Fruit fly (Drosophila melanogaster) whole organism, embryonic: ENCODE measurements around the gene SPH93.

Source experiments
- Bgb ChIP-seq: fragments of 200-800 bp; sonication (Bioruptor generic); IDR thresholded peaks from 2 replicates; pipeline ENCODE4 v1.3.6; 2022; ENCODE audit warnings: missing biosample characterization, missing genetic modification characterization; ENCODE audit not compliant: partially characterized antibody
- BtbVII ChIP-seq: fragments of 200-800 bp; sonication (Bioruptor generic); optimal IDR thresholded peaks from 3 replicates; lab custom pipeline; 2017; ENCODE audit warnings: missing biosample characterization, mild to moderate bottlenecking, missing genetic modification characterization
- CG11093 ChIP-seq: fragments of 200-800 bp; sonication (Bioruptor generic); IDR thresholded peaks from 3 replicates; pipeline ENCODE4 v1.3.6; 2022; ENCODE audit warnings: missing biosample characterization, missing genetic modification characterization
- CG11560 ChIP-seq: fragments of 200-800 bp; sonication (Bioruptor generic); IDR thresholded peaks from 3 replicates; pipeline ENCODE4 v1.3.6; 2022; ENCODE audit warnings: missing biosample characterization, missing genetic modification characterization
- CG13296 ChIP-seq: fragments of 200-800 bp; sonication (Bioruptor generic); optimal IDR thresholded peaks from 3 replicates; lab custom pipeline; 2018; ENCODE audit warnings: missing biosample characterization, mild to moderate bottlenecking, missing genetic modification characterization
- CG13624 ChIP-seq: fragments of 200-800 bp; sonication (Bioruptor generic); optimal IDR thresholded peaks from 2 replicates; lab custom pipeline; 2016; ENCODE audit warnings: missing biosample characterization, missing genetic modification characterization
- CG14441 ChIP-seq: fragments of 200-800 bp; sonication (Bioruptor generic); IDR thresholded peaks from 2 replicates; pipeline ENCODE4 v1.3.6; 2022; ENCODE audit warnings: missing biosample characterization, missing genetic modification characterization
- CG2129 ChIP-seq: fragments of 200-800 bp; sonication (Bioruptor generic); IDR thresholded peaks from 2 replicates; pipeline ENCODE4 v1.3.6; 2022; ENCODE audit warnings: missing biosample characterization, missing genetic modification characterization; ENCODE audit not compliant: partially characterized antibody
- CG31365 ChIP-seq: fragments of 200-800 bp; sonication (Bioruptor generic); optimal IDR thresholded peaks from 2 replicates; lab custom pipeline; 2018; ENCODE audit warnings: missing biosample characterization, mild to moderate bottlenecking, missing genetic modification characterization
- CG42726 ChIP-seq: fragments of 200-800 bp; sonication (Bioruptor generic); IDR thresholded peaks from 2 replicates; pipeline ENCODE4 v1.3.6; 2022; ENCODE audit warnings: missing biosample characterization, missing genetic modification characterization; ENCODE audit not compliant: partially characterized antibody
- CG4404 ChIP-seq: fragments of 200-800 bp; sonication (Bioruptor generic); IDR thresholded peaks from 2 replicates; pipeline ENCODE4 v1.3.6; 2022; ENCODE audit warnings: missing biosample characterization, missing genetic modification characterization
- CG6654 ChIP-seq: fragments of 200-800 bp; sonication (Bioruptor generic); optimal IDR thresholded peaks from 2 replicates; lab custom pipeline; 2017; ENCODE audit warnings: missing biosample characterization, mild to moderate bottlenecking, missing genetic modification characterization
- CG8944 ChIP-seq: fragments of 200-800 bp; sonication (Bioruptor generic); optimal IDR thresholded peaks from 3 replicates; lab custom pipeline; 2016; ENCODE audit warnings: missing biosample characterization, missing genetic modification characterization
- CHES-1-like ChIP-seq: fragments of 200-800 bp; sonication (Bioruptor generic); optimal IDR thresholded peaks from 2 replicates; lab custom pipeline; 2016; ENCODE audit warnings: missing biosample characterization, missing genetic modification characterization
- D19B ChIP-seq: fragments of 200-800 bp; sonication (Bioruptor generic); optimal IDR thresholded peaks from 2 replicates; lab custom pipeline; 2017; ENCODE audit warnings: missing biosample characterization, mild to moderate bottlenecking, missing genetic modification characterization
- Doc3 ChIP-seq: fragments of 200-800 bp; sonication (Bioruptor generic); IDR thresholded peaks from 3 replicates; pipeline ENCODE4 v1.3.6; 2022; ENCODE audit warnings: missing biosample characterization, missing genetic modification characterization; ENCODE audit not compliant: partially characterized antibody
- ERR ChIP-seq: fragments of 200-800 bp; sonication (Bioruptor generic); optimal IDR thresholded peaks from 2 replicates; lab custom pipeline; 2016; ENCODE audit warnings: missing biosample characterization, missing genetic modification characterization
- Eip74EF ChIP-seq, 2 experiments: fragments of 200-800 bp in 1 of 2; fragments of >200 bp in 1 of 2; sonication (Bioruptor generic) in 1 of 2; optimal IDR thresholded peaks; 2 replicates each; lab custom pipeline; 2017 to 2019; ENCODE audit warnings: missing biosample characterization in 2 of 2, missing genetic modification characterization in 2 of 2, mild to moderate bottlenecking in 1 of 2, moderate library complexity in 1 of 2
- Ets97D ChIP-seq: fragments of 200-800 bp; sonication (Bioruptor generic); optimal IDR thresholded peaks from 3 replicates; lab custom pipeline; 2016; ENCODE audit warnings: missing biosample characterization, missing genetic modification characterization
- Myb ChIP-seq: fragments of 200-800 bp; sonication (Bioruptor generic); optimal IDR thresholded peaks from 2 replicates; lab custom pipeline; 2016; ENCODE audit warnings: missing biosample characterization, missing genetic modification characterization
- NFAT ChIP-seq: fragments of 200-800 bp; sonication (Bioruptor generic); IDR thresholded peaks from 2 replicates; pipeline ENCODE4 v1.3.6; 2022; ENCODE audit warnings: missing biosample characterization, missing genetic modification characterization
- Oli ChIP-seq: fragments of 200-800 bp; sonication (Bioruptor generic); optimal IDR thresholded peaks from 2 replicates; lab custom pipeline; 2018; ENCODE audit warnings: missing biosample characterization, mild to moderate bottlenecking, missing genetic modification characterization, moderate library complexity
- TFAM ChIP-seq: fragments of 200-800 bp; sonication (Bioruptor generic); optimal IDR thresholded peaks from 2 replicates; lab custom pipeline; 2017; ENCODE audit warnings: missing biosample characterization, missing genetic modification characterization, inconsistent platforms
- Trl ChIP-seq, 3 experiments: fragments of >200 bp in 2 of 3; fragments of 200-800 bp in 1 of 3; sonication (Bioruptor generic) in 1 of 3; optimal IDR thresholded peaks; 2 replicates in 1 of 3; 3 replicates in 2 of 3; lab custom pipeline; 2016 to 2017; ENCODE audit warnings: missing biosample characterization in 1 of 3, missing genetic modification characterization in 1 of 3
- al ChIP-seq: fragments of 200-800 bp; sonication (Bioruptor generic); IDR thresholded peaks from 2 replicates; pipeline ENCODE4 v1.3.6; 2022; ENCODE audit warnings: missing biosample characterization, missing genetic modification characterization
- ap ChIP-seq: fragments of 200-800 bp; sonication (Bioruptor generic); IDR thresholded peaks from 2 replicates; pipeline ENCODE4 v1.3.6; 2022; ENCODE audit warnings: missing biosample characterization, missing genetic modification characterization
- bsh ChIP-seq, 2 experiments: fragments of 200-800 bp; sonication (Bioruptor generic); optimal IDR thresholded peaks; 2 replicates each; lab custom pipeline; 2017 to 2018; ENCODE audit warnings: mild to moderate bottlenecking in 2 of 2, missing biosample characterization in 2 of 2, missing genetic modification characterization in 2 of 2, moderate library complexity in 1 of 2
- cad ChIP-seq: fragments of >200 bp; optimal IDR thresholded peaks from 2 replicates; lab custom pipeline; 2017; ENCODE audit warnings: missing biosample characterization, missing genetic modification characterization
- chm ChIP-seq: fragments of 200-800 bp; sonication (Bioruptor generic); IDR thresholded peaks from 2 replicates; pipeline ENCODE4 v1.3.6; 2022; ENCODE audit warnings: missing biosample characterization, missing genetic modification characterization
- croc ChIP-seq: fragments of 200-800 bp; sonication (Bioruptor generic); conservative IDR thresholded peaks from 3 replicates; pipeline ENCODE4 v1.3.6; 2022; ENCODE audit warnings: missing biosample characterization, missing genetic modification characterization
- da ChIP-seq: fragments of 200-800 bp; sonication (Bioruptor generic); optimal IDR thresholded peaks from 2 replicates; lab custom pipeline; 2016; ENCODE audit warnings: missing biosample characterization, missing genetic modification characterization
- en ChIP-seq: fragments of 200-800 bp; sonication (Bioruptor generic); optimal IDR thresholded peaks from 2 replicates; lab custom pipeline; 2016; ENCODE audit warnings: missing biosample characterization, missing genetic modification characterization
- exex ChIP-seq: fragments of 200-800 bp; sonication (Bioruptor generic); optimal IDR thresholded peaks from 4 replicates; lab custom pipeline; 2018; ENCODE audit warnings: missing biosample characterization, mild to moderate bottlenecking, missing genetic modification characterization, moderate library complexity
- gsb-n ChIP-seq: fragments of 200-800 bp; sonication (Bioruptor generic); optimal IDR thresholded peaks from 3 replicates; lab custom pipeline; 2018; ENCODE audit warnings: missing biosample characterization, mild to moderate bottlenecking, missing genetic modification characterization
- hbn ChIP-seq: fragments of 200-800 bp; sonication (Bioruptor generic); IDR thresholded peaks from 2 replicates; pipeline ENCODE4 v1.3.6; 2022; ENCODE audit warnings: missing biosample characterization, missing genetic modification characterization; ENCODE audit not compliant: partially characterized antibody
- kah ChIP-seq: fragments of 200-800 bp; sonication (Bioruptor generic); optimal IDR thresholded peaks from 2 replicates; lab custom pipeline; 2018; ENCODE audit warnings: missing biosample characterization, mild to moderate bottlenecking, missing genetic modification characterization
- klu ChIP-seq: fragments of 200-800 bp; sonication (Bioruptor generic); IDR thresholded peaks from 2 replicates; pipeline ENCODE4 v1.3.6; 2022; ENCODE audit warnings: missing biosample characterization, missing genetic modification characterization
- kni ChIP-seq: fragments of 200-800 bp; sonication (Bioruptor generic); optimal IDR thresholded peaks from 3 replicates; lab custom pipeline; 2017; ENCODE audit warnings: mild to moderate bottlenecking, missing biosample characterization, missing genetic modification reagents, missing genetic modification characterization
- lilli ChIP-seq: fragments of 200-800 bp; sonication (Bioruptor generic); optimal IDR thresholded peaks from 3 replicates; lab custom pipeline; 2016; ENCODE audit warnings: missing biosample characterization, missing genetic modification characterization
- lmd ChIP-seq: fragments of 200-800 bp; sonication (Bioruptor generic); IDR thresholded peaks from 2 replicates; pipeline ENCODE4 v1.3.6; 2022; ENCODE audit warnings: missing biosample characterization, missing genetic modification characterization
- pros ChIP-seq: fragments of 200-800 bp; sonication (Bioruptor generic); optimal IDR thresholded peaks from 3 replicates; lab custom pipeline; 2019; ENCODE audit warnings: missing biosample characterization, mild to moderate bottlenecking, missing genetic modification characterization, moderate library complexity
- sens-2 ChIP-seq: fragments of 200-800 bp; sonication (Bioruptor generic); IDR thresholded peaks from 2 replicates; pipeline ENCODE4 v1.3.6; 2022; ENCODE audit warnings: missing biosample characterization, missing genetic modification characterization
- tap ChIP-seq: fragments of 200-800 bp; optimal IDR thresholded peaks from 3 replicates; lab custom pipeline; 2019; ENCODE audit warnings: missing biosample characterization, mild to moderate bottlenecking, missing genetic modification characterization, moderate library complexity
- tgo ChIP-seq: fragments of 200-800 bp; sonication (Bioruptor generic); IDR thresholded peaks from 3 replicates; pipeline ENCODE4 v1.3.6; 2022; ENCODE audit warnings: missing biosample characterization, missing genetic modification characterization
- toy ChIP-seq: fragments of 200-800 bp; sonication (Bioruptor generic); IDR thresholded peaks from 2 replicates; pipeline ENCODE4 v1.3.6; 2022; ENCODE audit warnings: missing biosample characterization, missing genetic modification characterization
- trem ChIP-seq: fragments of 200-800 bp; optimal IDR thresholded peaks from 3 replicates; lab custom pipeline; 2019; ENCODE audit warnings: missing biosample characterization, mild to moderate bottlenecking, missing genetic modification characterization, moderate library complexity
- twi ChIP-seq: fragments of 200-800 bp; optimal IDR thresholded peaks from 2 replicates; lab custom pipeline; 2019; ENCODE audit warnings: missing biosample characterization, mild to moderate bottlenecking, missing genetic modification characterization, moderate library complexity
- tx ChIP-seq: fragments of 200-800 bp; sonication (Bioruptor generic); optimal IDR thresholded peaks from 2 replicates; lab custom pipeline; 2016; ENCODE audit warnings: missing biosample characterization, missing genetic modification characterization
- vvl ChIP-seq: fragments of 200-800 bp; sonication (Bioruptor generic); IDR thresholded peaks from 2 replicates; pipeline ENCODE4 v1.3.6; 2022; ENCODE audit warnings: missing biosample characterization, missing genetic modification characterization
- zfh1 ChIP-seq: fragments of 200-800 bp; sonication (Bioruptor generic); IDR thresholded peaks from 3 replicates; pipeline ENCODE4 v1.3.6; 2022; ENCODE audit warnings: missing biosample characterization, missing genetic modification characterization

SPH93 gene

DNA sequence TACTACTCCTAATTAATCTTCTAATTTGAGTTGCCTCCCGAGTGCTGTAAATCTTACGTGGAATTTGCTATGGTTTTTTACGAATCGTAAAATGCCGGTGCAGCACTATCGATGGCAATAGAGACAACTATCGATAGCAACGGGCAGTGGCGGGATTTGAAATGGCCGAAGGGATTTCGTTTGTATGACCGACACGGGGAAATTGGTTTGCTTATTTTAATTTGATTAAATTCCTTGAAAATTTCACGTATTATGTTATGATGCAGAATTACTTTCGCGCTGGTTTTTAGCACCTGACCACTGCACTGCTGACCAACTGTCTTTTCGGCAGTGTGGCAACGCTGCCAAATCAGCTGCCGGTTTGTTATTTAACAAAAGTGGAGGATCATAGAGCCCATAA lies 28.5 kb upstream of the SPH93 start, which contains the start of the genes GCS2beta and CG5131 (continued):
- TF ChIP-seq al (GFP tag; lab: Robert Waterston, UW), result peak; percentile 94
- peak; percentile 96 for TF ChIP-seq zfh1 (GFP tag; lab: Robert Waterston, UW)
- peak; percentile 96 for TF ChIP-seq CG13624 (GFP tag; lab: Kevin White, UChicago)
- peak; percentile 98 for TF ChIP-seq CHES-1-like (GFP tag; lab: Kevin White, UChicago)
- peak; percentile 18 to 87 for TF ChIP-seq bsh (GFP tag; optimal IDR thresholded peaks at IDR 0.05; lab: Kevin White, UChicago)
- TF ChIP-seq tgo (GFP tag; lab: Robert Waterston, UW), result peak; percentile 91
- peak; percentile 54 for TF ChIP-seq exex
- peak; percentile 96 for TF ChIP-seq tx
- TF ChIP-seq gsb-n (tag; lab: Kevin White, UChicago), result peak; percentile 90
- peak; percentile 90 for TF ChIP-seq trem (tag; lab: Kevin White, UChicago)
- peak; percentile 81 for TF ChIP-seq D19B (GFP tag; lab: Kevin White, UChicago)
- TF ChIP-seq CG11560 (tag; lab: Robert Waterston, UW), result peak; percentile 88
- peak; percentile 95 for TF ChIP-seq NFAT (GFP tag; lab: Robert Waterston, UW)
- peak; percentile 91 for TF ChIP-seq hbn (GFP tag; lab: Robert Waterston, UW)
- peak; percentile 91 for TF ChIP-seq CG4404 (GFP tag; lab: Robert Waterston, UW)
- TF ChIP-seq BtbVII, result peak; percentile 73
- peak; percentile 97 for TF ChIP-seq CG8944 (GFP tag; lab: Kevin White, UChicago)
- peak; percentile 77 for TF ChIP-seq sens-2 (GFP tag; lab: Robert Waterston, UW)
- peak; percentile 95 for TF ChIP-seq vvl (GFP tag; lab: Robert Waterston, UW)
- peak; percentile 72 for TF ChIP-seq CG6654 (GFP tag; lab: Kevin White, UChicago)
- TF ChIP-seq TFAM, result peak; percentile 51
- peak; percentile 95 for TF ChIP-seq lmd (GFP tag; lab: Robert Waterston, UW)
- peak; percentile 84 for TF ChIP-seq CG2129
- peak; percentile 85 for TF ChIP-seq ap (GFP tag; lab: Robert Waterston, UW)
- peak; percentile 8 for TF ChIP-seq kni (GFP tag; lab: Kevin White, UChicago)
- TF ChIP-seq Myb, result peak; percentile 90
- peak; percentile 79 for TF ChIP-seq CG13296
- TF ChIP-seq Eip74EF (GFP tag; optimal IDR thresholded peaks at IDR 0.05; lab: Kevin White, UChicago), result peak in 1 of 2 experiments; percentile 39
- TF ChIP-seq kah, result peak; percentile 54
- TF ChIP-seq en (GFP tag; lab: Kevin White, UChicago), result peak; percentile 83
- TF ChIP-seq lilli (GFP tag; lab: Kevin White, UChicago), result peak; percentile 98
- peak; percentile 87 for TF ChIP-seq Bgb (GFP tag; lab: Robert Waterston, UW)
- TF ChIP-seq Trl (optimal IDR thresholded peaks at IDR 0.05; lab: Kevin White, UChicago), result no peak
- TF ChIP-seq Trl (GFP tag; optimal IDR thresholded peaks at IDR 0.05; lab: Kevin White, UChicago), result peak; percentile 98
- peak; percentile 57; the same call in 1 of the 2 replicates for TF ChIP-seq CG42726 (GFP tag; lab: Robert Waterston, UW)
- peak; percentile 82 for TF ChIP-seq croc
- TF ChIP-seq Ets97D (GFP tag; lab: Kevin White, UChicago), result peak; percentile 92
- peak; percentile 93 for TF ChIP-seq klu (GFP tag; lab: Robert Waterston, UW)
- peak; percentile 95 for TF ChIP-seq CG14441 (GFP tag; lab: Robert Waterston, UW)
- TF ChIP-seq pros (GFP tag; lab: Kevin White, UChicago), result no peak
- peak; percentile 84 for TF ChIP-seq CG11093 (GFP tag; lab: Robert Waterston, UW)
- TF ChIP-seq CG31365, result peak; percentile 53
- TF ChIP-seq twi (tag; lab: Kevin White, UChicago), result peak; percentile 79
- peak; percentile 71; the same call in 1 of the 2 replicates for TF ChIP-seq toy (GFP tag; lab: Robert Waterston, UW)
- TF ChIP-seq Oli (tag; lab: Kevin White, UChicago), result peak; percentile 85
- TF ChIP-seq da (GFP tag; lab: Kevin White, UChicago), result peak; percentile 88
- TF ChIP-seq tap, result peak; percentile 62
- peak; percentile 95 for TF ChIP-seq ERR (GFP tag; lab: Kevin White, UChicago)
- peak; percentile 71 for TF ChIP-seq chm (GFP tag; lab: Robert Waterston, UW)
- peak; percentile 23 for TF ChIP-seq cad (GFP tag; lab: Kevin White, UChicago)
- peak; percentile 94 for TF ChIP-seq Doc3 (GFP tag; lab: Robert Waterston, UW)
